Fruit fly (Drosophila melanogaster): Measurements from ENCODE around the gene JMJD7.

JMJD7 gene

dm6 chr3L:13424068-13424467, 26.0 kb downstream of the JMJD7 start, which contains the start of gene CG33263:
CG33263 (minus strand) TSS chr3L:13424168.
- TF ChIP-seq CG12768 (GFP tag; optimal IDR thresholded peaks at IDR 0.05): no peak
- TF ChIP-seq CG33017 (tag; optimal IDR thresholded peaks at IDR 0.05): no peak
- TF ChIP-seq CG7045 (GFP tag; optimal IDR thresholded peaks at IDR 0.05): no peak
- TF ChIP-seq Hr96 (GFP tag; optimal IDR thresholded peaks at IDR 0.05): no peak
- TF ChIP-seq CG5204 (GFP tag; optimal IDR thresholded peaks at IDR 0.05): no peak
- no peak for TF ChIP-seq toe (GFP tag; optimal IDR thresholded peaks at IDR 0.05)
- no peak for TF ChIP-seq CG1620 (GFP tag; optimal IDR thresholded peaks at IDR 0.05)
- TF ChIP-seq CG14711 (tag; optimal IDR thresholded peaks at IDR 0.05): no peak
- no peak for TF ChIP-seq tj (GFP tag; optimal IDR thresholded peaks at IDR 0.05)
- no peak for TF ChIP-seq pad (GFP tag; optimal IDR thresholded peaks at IDR 0.05)
- no peak for TF ChIP-seq ovo (GFP tag; optimal IDR thresholded peaks at IDR 0.05)
- TF ChIP-seq cic (GFP tag; optimal IDR thresholded peaks at IDR 0.05): no peak
- no peak for TF ChIP-seq cnc (optimal IDR thresholded peaks at IDR 0.05)
- no peak for TF ChIP-seq Clk (GFP tag; optimal IDR thresholded peaks at IDR 0.05)
- no peak for TF ChIP-seq CG7101 (tag; optimal IDR thresholded peaks at IDR 0.05)
- TF ChIP-seq CG11617 (GFP tag; optimal IDR thresholded peaks at IDR 0.05): no peak

DNA sequence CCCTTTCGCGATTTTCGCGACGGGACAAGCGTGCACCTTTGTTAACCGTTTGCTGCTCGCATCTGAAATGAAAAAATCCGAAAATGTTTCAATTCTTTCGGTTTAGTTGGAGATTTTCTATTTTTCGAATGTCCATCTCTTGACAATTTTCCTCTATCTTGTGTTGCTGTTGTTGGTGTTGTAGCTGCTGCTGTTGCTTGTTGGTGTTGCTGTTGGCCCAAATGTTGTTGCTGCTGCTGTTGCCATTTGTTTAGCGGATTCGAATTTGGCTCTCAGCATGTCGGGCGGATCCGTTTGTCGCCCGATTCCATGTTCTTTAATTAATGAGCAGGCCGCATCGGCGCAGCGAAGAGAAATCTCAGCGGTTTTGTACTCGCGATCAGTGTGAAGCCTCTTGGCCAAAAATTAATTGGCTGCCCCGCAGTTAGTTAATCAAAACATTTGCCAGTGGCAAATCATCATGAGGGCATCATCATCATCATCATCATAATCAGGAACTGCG, 27.7 kb downstream of the JMJD7 start, which contains the start of gene CG32121:
Gene CG32121 (minus strand): TSS at position 51 of the 502 bp plus-strand sequence.
- TF ChIP-seq Clk (GFP tag; optimal IDR thresholded peaks at IDR 0.05) (no peak), cnc (optimal IDR thresholded peaks at IDR 0.05) (no peak), CG5204 (GFP tag; optimal IDR thresholded peaks at IDR 0.05) (no peak), CG7045 (GFP tag; optimal IDR thresholded peaks at IDR 0.05) (no peak), CG7101 (tag; optimal IDR thresholded peaks at IDR 0.05) (no peak), tj (GFP tag; optimal IDR thresholded peaks at IDR 0.05) (no peak), toe (GFP tag; optimal IDR thresholded peaks at IDR 0.05) (no peak), cic (GFP tag; optimal IDR thresholded peaks at IDR 0.05) (no peak), Mnt (GFP tag; optimal IDR thresholded peaks at IDR 0.05) (no peak), bab1 (GFP tag; optimal IDR thresholded peaks at IDR 0.05) (no peak), Hr96 (GFP tag; optimal IDR thresholded peaks at IDR 0.05) (no peak)

DNA sequence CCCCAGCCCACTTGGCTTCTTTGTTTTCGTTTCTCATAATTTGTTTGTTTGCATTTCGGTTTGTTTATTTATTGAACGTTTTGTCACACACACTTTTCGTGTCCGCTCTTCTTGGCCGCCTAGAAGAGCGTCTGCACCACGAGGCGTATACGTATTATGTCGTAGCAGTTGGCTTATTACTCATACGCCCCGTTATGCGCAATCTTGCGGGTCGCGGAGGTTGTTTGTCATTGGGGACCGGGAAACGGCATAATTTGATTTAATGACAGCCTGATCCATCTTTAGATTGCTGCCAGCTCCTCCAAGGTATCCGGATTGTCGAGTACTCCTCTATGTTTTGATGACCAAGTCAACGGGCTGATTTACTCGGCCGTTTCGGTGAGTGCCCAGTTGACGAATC, 29.9 kb downstream of the JMJD7 start:
- TF ChIP-seq kay (GFP tag; ENCODE audit: borderline replicate concordance) (peak; percentile 15), CG14711 (tag; optimal IDR thresholded peaks at IDR 0.05) (no peak)

DNA sequence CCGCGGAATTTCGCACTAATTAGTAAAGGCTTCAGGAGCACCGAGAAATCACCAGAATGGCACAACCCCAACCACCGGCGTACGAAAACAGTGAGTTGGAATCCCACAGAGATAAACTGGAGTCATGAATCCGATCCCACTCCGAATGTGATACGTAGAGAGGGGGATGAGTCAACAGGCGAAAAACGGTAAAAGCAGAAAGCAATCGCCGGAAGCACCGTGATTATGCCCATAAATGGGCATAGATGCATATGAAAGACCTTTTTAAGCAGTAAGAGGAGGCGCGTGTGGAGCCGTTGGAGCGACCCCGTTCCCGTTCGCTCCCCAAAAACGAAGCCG, 37.2 kb downstream of the JMJD7 start:
- no peak for TF ChIP-seq ovo (GFP tag; optimal IDR thresholded peaks at IDR 0.05)
- TF ChIP-seq tj (GFP tag; optimal IDR thresholded peaks at IDR 0.05): peak; percentile 36
- TF ChIP-seq pad (GFP tag; optimal IDR thresholded peaks at IDR 0.05): peak; percentile 34

- TF ChIP-seq CG11617 (GFP tag; optimal IDR thresholded peaks at IDR 0.05): peak; percentile 41
- peak; percentile 38 for TF ChIP-seq CG5204 (GFP tag; optimal IDR thresholded peaks at IDR 0.05)
- peak; percentile 37 for TF ChIP-seq pad (GFP tag; optimal IDR thresholded peaks at IDR 0.05)
- peak; percentile 71 for TF ChIP-seq kay (GFP tag; ENCODE audit: borderline replicate concordance)
- TF ChIP-seq CG7045 (GFP tag; optimal IDR thresholded peaks at IDR 0.05): peak; percentile 26
- no peak for TF ChIP-seq cnc (optimal IDR thresholded peaks at IDR 0.05)
- no peak for TF ChIP-seq Hr96 (GFP tag; optimal IDR thresholded peaks at IDR 0.05)
- TF ChIP-seq CG14711 (tag; optimal IDR thresholded peaks at IDR 0.05): peak; percentile 12
- TF ChIP-seq CG7101 (tag; optimal IDR thresholded peaks at IDR 0.05): peak; percentile 7
- TF ChIP-seq toe (GFP tag; optimal IDR thresholded peaks at IDR 0.05): peak; percentile 43
- peak; percentile 1 for TF ChIP-seq Crg-1 (GFP tag; optimal IDR thresholded peaks at IDR 0.05)
- TF ChIP-seq Mnt (GFP tag; optimal IDR thresholded peaks at IDR 0.05): peak; percentile 4
- no peak for TF ChIP-seq bab1 (GFP tag; optimal IDR thresholded peaks at IDR 0.05)
Observed at dm6 chr3L:13412200-13412885, 37.7 kb downstream of the JMJD7 start, which contains the start of the genes CG10222 and flr. CG10222 (minus strand) TSS chr3L:13412453. flr (plus strand) TSS chr3L:13412843.

- TF ChIP-seq toe (GFP tag; optimal IDR thresholded peaks at IDR 0.05) (no peak), ovo (GFP tag; optimal IDR thresholded peaks at IDR 0.05) (no peak), tj (GFP tag; optimal IDR thresholded peaks at IDR 0.05) (no peak), CG14711 (tag; optimal IDR thresholded peaks at IDR 0.05) (no peak), kay (GFP tag; ENCODE audit: borderline replicate concordance) (no peak), Hr96 (GFP tag; optimal IDR thresholded peaks at IDR 0.05) (no peak), CG7101 (tag; optimal IDR thresholded peaks at IDR 0.05) (no peak), CG7045 (GFP tag; optimal IDR thresholded peaks at IDR 0.05) (no peak), CG12768 (GFP tag; optimal IDR thresholded peaks at IDR 0.05) (no peak), bab1 (GFP tag; optimal IDR thresholded peaks at IDR 0.05) (no peak), pad (GFP tag; optimal IDR thresholded peaks at IDR 0.05) (no peak), Clk (GFP tag; optimal IDR thresholded peaks at IDR 0.05) (no peak), CG5204 (GFP tag; optimal IDR thresholded peaks at IDR 0.05) (no peak)
Observed at dm6 chr3L:13410999-13411398, 39.1 kb downstream of the JMJD7 start.

All from whole organism, adult.